Fruit fly (Drosophila melanogaster) whole organism, embryonic: ENCODE results near the gene CG16957.
A peak's percentile ranks its signal among the peaks of the same experiment; 100 is the strongest.

Source experiments
- Abd-B ChIP-seq: fragments of 200-800 bp; sonication (Bioruptor generic); optimal IDR thresholded peaks from 2 replicates; lab custom pipeline; 2018; ENCODE audit warnings: missing biosample characterization, mild to moderate bottlenecking, missing genetic modification characterization, moderate library complexity
- CG10147 ChIP-seq: fragments of 200-800 bp; sonication (Bioruptor generic); optimal IDR thresholded peaks from 2 replicates; lab custom pipeline; 2019; ENCODE audit warnings: missing biosample characterization, mild to moderate bottlenecking, missing genetic modification characterization, moderate library complexity
- CG1024 ChIP-seq: fragments of 200-800 bp; sonication (Bioruptor generic); IDR thresholded peaks from 2 replicates; pipeline ENCODE4 v1.3.6; 2022; ENCODE audit warnings: missing biosample characterization, missing genetic modification characterization
- CG10321 ChIP-seq: fragments of 200-800 bp; sonication (Bioruptor generic); IDR thresholded peaks from 2 replicates; pipeline ENCODE4 v1.3.6; 2022; ENCODE audit warnings: missing biosample characterization, missing genetic modification characterization
- CG10565 ChIP-seq: fragments of 200-800 bp; sonication (Bioruptor generic); optimal IDR thresholded peaks from 3 replicates; lab custom pipeline; 2016; ENCODE audit warnings: missing biosample characterization, mild to moderate bottlenecking, missing genetic modification characterization
- CG11085 ChIP-seq: fragments of 200-800 bp; sonication (Bioruptor generic); IDR thresholded peaks from 2 replicates; pipeline ENCODE4 v1.3.6; 2022; ENCODE audit warnings: missing biosample characterization, missing genetic modification characterization
- CG11093 ChIP-seq: fragments of 200-800 bp; sonication (Bioruptor generic); IDR thresholded peaks from 3 replicates; pipeline ENCODE4 v1.3.6; 2022; ENCODE audit warnings: missing biosample characterization, missing genetic modification characterization
- CG11456 ChIP-seq: fragments of 200-800 bp; sonication (Bioruptor generic); IDR thresholded peaks from 3 replicates; pipeline ENCODE4 v1.3.6; 2022; ENCODE audit warnings: missing biosample characterization, missing genetic modification characterization
- CG12071 ChIP-seq: fragments of 200-800 bp; sonication (Bioruptor generic); optimal IDR thresholded peaks from 3 replicates; lab custom pipeline; 2018; ENCODE audit warnings: missing biosample characterization, mild to moderate bottlenecking, missing genetic modification characterization
- CG13123 ChIP-seq: fragments of 200-800 bp; sonication (Bioruptor generic); optimal IDR thresholded peaks from 2 replicates; lab custom pipeline; 2016; ENCODE audit warnings: missing biosample characterization, missing genetic modification characterization
- CG13624 ChIP-seq: fragments of 200-800 bp; sonication (Bioruptor generic); optimal IDR thresholded peaks from 2 replicates; lab custom pipeline; 2016; ENCODE audit warnings: missing biosample characterization, missing genetic modification characterization
- CG14050 ChIP-seq: fragments of 200-800 bp; sonication (Bioruptor generic); IDR thresholded peaks from 3 replicates; pipeline ENCODE4 v1.3.6; 2022; ENCODE audit warnings: missing biosample characterization, missing genetic modification characterization
- CG15514 ChIP-seq: fragments of 200-800 bp; sonication (Bioruptor generic); optimal IDR thresholded peaks from 3 replicates; lab custom pipeline; 2017; ENCODE audit warnings: missing biosample characterization, missing genetic modification characterization, mild to moderate bottlenecking, moderate library complexity, missing genetic modification reagents
- CG18764 ChIP-seq: fragments of 200-800 bp; sonication (Bioruptor generic); optimal IDR thresholded peaks from 3 replicates; lab custom pipeline; 2016; ENCODE audit warnings: missing biosample characterization, missing genetic modification characterization
- CG30431 ChIP-seq: fragments of 200-800 bp; sonication (Bioruptor generic); optimal IDR thresholded peaks from 2 replicates; lab custom pipeline; 2017; ENCODE audit warnings: missing biosample characterization, missing genetic modification characterization
- CG3838 ChIP-seq: fragments of 200-800 bp; sonication (Bioruptor generic); optimal IDR thresholded peaks from 3 replicates; lab custom pipeline; 2016; ENCODE audit warnings: missing biosample characterization, missing genetic modification characterization
- CG5245 ChIP-seq: fragments of 200-800 bp; sonication (Bioruptor generic); optimal IDR thresholded peaks from 3 replicates; lab custom pipeline; 2016; ENCODE audit warnings: missing biosample characterization, missing genetic modification characterization
- CG6254 ChIP-seq: fragments of 200-800 bp; sonication (Bioruptor generic); optimal IDR thresholded peaks from 3 replicates; lab custom pipeline; 2017; ENCODE audit warnings: mild to moderate bottlenecking, missing biosample characterization, missing genetic modification reagents, missing genetic modification characterization
- CG7556 ChIP-seq: fragments of 200-800 bp; sonication (Bioruptor generic); optimal IDR thresholded peaks from 2 replicates; lab custom pipeline; 2017; ENCODE audit warnings: missing biosample characterization, mild to moderate bottlenecking, missing genetic modification characterization
- CG8290 ChIP-seq, 3 experiments: fragments of 200-800 bp; sonication (Bioruptor generic); optimal IDR thresholded peaks; 2 replicates each; lab custom pipeline; 2016 to 2019; ENCODE audit warnings: missing biosample characterization in 3 of 3, missing genetic modification characterization in 3 of 3, mild to moderate bottlenecking in 2 of 3, moderate library complexity in 1 of 3
- CG9727 ChIP-seq: fragments of 200-800 bp; sonication (Bioruptor generic); optimal IDR thresholded peaks from 3 replicates; lab custom pipeline; 2017; ENCODE audit warnings: missing biosample characterization, mild to moderate bottlenecking, missing genetic modification characterization
- CoRest ChIP-seq: fragments of 200-800 bp; sonication (Bioruptor generic); optimal IDR thresholded peaks from 3 replicates; lab custom pipeline; 2018; ENCODE audit warnings: missing biosample characterization, mild to moderate bottlenecking, missing genetic modification characterization, moderate library complexity
- Dad ChIP-seq: fragments of 200-800 bp; sonication (Bioruptor generic); optimal IDR thresholded peaks from 3 replicates; lab custom pipeline; 2016; ENCODE audit warnings: missing biosample characterization, missing genetic modification characterization
- Dek ChIP-seq: fragments of 200-800 bp; sonication (Bioruptor generic); optimal IDR thresholded peaks from 3 replicates; lab custom pipeline; 2019; ENCODE audit warnings: missing biosample characterization, mild to moderate bottlenecking, missing genetic modification characterization, moderate library complexity
- Dip3 ChIP-seq: fragments of 200-800 bp; sonication (Bioruptor generic); optimal IDR thresholded peaks from 3 replicates; lab custom pipeline; 2016; ENCODE audit warnings: missing biosample characterization, missing genetic modification characterization
- Dp ChIP-seq: fragments of 200-800 bp; sonication (Bioruptor generic); optimal IDR thresholded peaks from 2 replicates; lab custom pipeline; 2018; ENCODE audit warnings: missing biosample characterization, mild to moderate bottlenecking, missing genetic modification characterization, moderate library complexity
- Jarid2 ChIP-seq: fragments of 200-800 bp; sonication (Bioruptor generic); optimal IDR thresholded peaks from 3 replicates; lab custom pipeline; 2017; ENCODE audit warnings: mild to moderate bottlenecking, missing biosample characterization, missing genetic modification reagents, missing genetic modification characterization
- NK7.1 ChIP-seq: fragments of 200-800 bp; sonication (Bioruptor generic); optimal IDR thresholded peaks from 3 replicates; lab custom pipeline; 2016; ENCODE audit warnings: missing biosample characterization, missing genetic modification characterization
- Ptx1 ChIP-seq: fragments of 200-800 bp; sonication (Bioruptor generic); IDR thresholded peaks from 2 replicates; pipeline ENCODE4 v1.3.6; 2022; ENCODE audit warnings: missing biosample characterization, missing genetic modification characterization
- cg ChIP-seq: fragments of 200-800 bp; sonication (Bioruptor generic); optimal IDR thresholded peaks from 3 replicates; lab custom pipeline; 2019; ENCODE audit warnings: missing biosample characterization, mild to moderate bottlenecking, missing genetic modification characterization, moderate library complexity
- chif ChIP-seq, 2 experiments: fragments of 200-800 bp; sonication (Bioruptor generic); optimal IDR thresholded peaks; 3 replicates each; lab custom pipeline; 2016; ENCODE audit warnings: missing biosample characterization in 2 of 2, missing genetic modification characterization in 2 of 2
- chinmo ChIP-seq: fragments of 200-800 bp; sonication (Bioruptor generic); IDR thresholded peaks from 4 replicates; pipeline ENCODE4 v1.3.6; 2022; ENCODE audit warnings: missing biosample characterization, missing genetic modification characterization; ENCODE audit not compliant: partially characterized antibody
- chn ChIP-seq: fragments of 200-800 bp; sonication (Bioruptor generic); optimal IDR thresholded peaks from 2 replicates; lab custom pipeline; 2016; ENCODE audit warnings: missing biosample characterization, missing genetic modification characterization
- corto ChIP-seq: fragments of 200-800 bp; sonication (Bioruptor generic); optimal IDR thresholded peaks from 2 replicates; lab custom pipeline; 2016; ENCODE audit warnings: missing biosample characterization, mild to moderate bottlenecking, missing genetic modification characterization, moderate library complexity
- ewg ChIP-seq: fragments of 200-800 bp; sonication (Bioruptor generic); optimal IDR thresholded peaks from 3 replicates; lab custom pipeline; 2017; ENCODE audit warnings: mild to moderate bottlenecking, missing biosample characterization, missing genetic modification reagents, missing genetic modification characterization
- gcm2 ChIP-seq: fragments of 200-800 bp; sonication (Bioruptor generic); optimal IDR thresholded peaks from 2 replicates; lab custom pipeline; 2016; ENCODE audit warnings: missing biosample characterization, missing genetic modification characterization
- gt ChIP-seq: fragments of 200-800 bp; sonication (Bioruptor generic); IDR thresholded peaks from 2 replicates; pipeline ENCODE4 v1.3.6; 2022; ENCODE audit warnings: missing biosample characterization, missing genetic modification characterization
- hbn ChIP-seq: fragments of 200-800 bp; sonication (Bioruptor generic); IDR thresholded peaks from 2 replicates; pipeline ENCODE4 v1.3.6; 2022; ENCODE audit warnings: missing biosample characterization, missing genetic modification characterization; ENCODE audit not compliant: partially characterized antibody
- odd ChIP-seq: fragments of 200-800 bp; sonication (Bioruptor generic); optimal IDR thresholded peaks from 2 replicates; lab custom pipeline; 2017; ENCODE audit warnings: missing biosample characterization, mild to moderate bottlenecking, missing genetic modification characterization
- pb ChIP-seq: fragments of 200-800 bp; sonication (Bioruptor generic); optimal IDR thresholded peaks from 3 replicates; lab custom pipeline; 2016; ENCODE audit warnings: missing biosample characterization, missing genetic modification characterization
- pita ChIP-seq: fragments of 200-800 bp; sonication (Bioruptor generic); optimal IDR thresholded peaks from 2 replicates; lab custom pipeline; 2017; ENCODE audit warnings: missing biosample characterization, mild to moderate bottlenecking, missing genetic modification characterization
- pum ChIP-seq: fragments of 200-800 bp; sonication (Bioruptor generic); optimal IDR thresholded peaks from 2 replicates; lab custom pipeline; 2016; ENCODE audit warnings: missing biosample characterization, missing genetic modification characterization
- pzg ChIP-seq: fragments of 200-800 bp; sonication (Bioruptor generic); optimal IDR thresholded peaks from 3 replicates; lab custom pipeline; 2018; ENCODE audit warnings: missing biosample characterization, mild to moderate bottlenecking, missing genetic modification characterization, moderate library complexity
- row ChIP-seq: fragments of 200-800 bp; sonication (Bioruptor generic); IDR thresholded peaks from 3 replicates; pipeline ENCODE4 v1.3.6; 2022; ENCODE audit warnings: missing biosample characterization, missing genetic modification characterization
- so ChIP-seq: fragments of 200-800 bp; sonication (Bioruptor generic); IDR thresholded peaks from 3 replicates; pipeline ENCODE4 v1.3.6; 2022; ENCODE audit warnings: missing biosample characterization, missing genetic modification characterization
- ssp ChIP-seq: fragments of 200-800 bp; sonication (Bioruptor generic); IDR thresholded peaks from 2 replicates; pipeline ENCODE4 v1.3.6; 2022; ENCODE audit warnings: missing biosample characterization, missing genetic modification characterization
- tll ChIP-seq, 2 experiments: fragments of 200-800 bp in 1 of 2; fragments of >200 bp in 1 of 2; sonication (Bioruptor generic) in 1 of 2; optimal IDR thresholded peaks; 2 replicates each; lab custom pipeline; 2017 to 2019; ENCODE audit warnings: missing biosample characterization in 2 of 2, missing genetic modification characterization in 2 of 2, mild to moderate bottlenecking in 1 of 2, moderate library complexity in 1 of 2
- ttk ChIP-seq: fragments of 200-800 bp; sonication (Bioruptor generic); IDR thresholded peaks from 2 replicates; pipeline ENCODE4 v2.1.2; 2022; ENCODE audit warnings: missing biosample characterization, missing genetic modification characterization

Gene CG16957

DNA sequence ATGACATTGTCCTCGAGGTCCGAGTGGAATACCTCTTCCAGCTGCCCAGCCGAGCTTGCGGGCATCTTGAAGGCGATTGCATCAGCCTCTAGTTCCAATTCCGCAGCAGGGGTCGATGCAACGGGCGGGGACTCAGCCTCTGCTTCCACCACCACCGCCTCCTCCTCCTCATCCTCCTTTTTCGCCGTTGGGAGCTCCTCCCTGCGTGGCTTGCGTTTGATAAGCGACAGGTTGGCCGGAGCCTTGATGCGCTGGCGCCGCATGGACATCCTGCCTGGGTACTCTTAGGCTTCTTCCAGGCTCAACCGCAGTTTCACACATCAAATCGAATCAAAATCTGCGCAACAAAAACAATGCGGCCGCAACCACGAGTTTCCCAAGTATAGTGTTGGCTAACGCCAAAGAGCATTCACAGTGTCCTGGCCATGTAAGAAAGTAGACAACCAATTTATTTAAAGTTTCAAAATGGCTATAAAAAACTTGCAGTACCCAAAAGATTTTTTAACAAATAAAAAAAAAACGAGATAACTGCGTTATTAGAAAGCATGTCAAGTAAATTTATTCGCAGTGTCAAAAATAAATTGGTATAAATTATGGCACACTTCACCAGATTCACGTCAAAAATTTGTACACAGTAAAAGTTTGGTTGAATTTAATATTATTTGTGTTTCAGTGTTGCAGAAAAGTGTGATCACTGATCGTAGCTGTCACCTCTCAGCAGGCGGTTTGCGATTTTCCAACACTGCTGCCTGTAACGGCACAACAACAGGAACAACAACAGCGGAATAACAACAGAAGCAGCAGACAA is 22.3 kb downstream of the CG16957 start, which contains the start of the genes Bdp1 and CG6565 (continued):
- TF ChIP-seq CG18764 (GFP tag; lab: Kevin White, UChicago) (peak; percentile 96), pb (GFP tag; lab: Kevin White, UChicago) (peak; percentile 97), CoRest (peak; percentile 99), Abd-B (GFP tag; lab: Kevin White, UChicago) (peak; percentile 99), pzg (GFP tag; lab: Kevin White, UChicago) (peak; percentile 49), odd (GFP tag; lab: Kevin White, UChicago) (peak; percentile 90), CG12071 (GFP tag; lab: Kevin White, UChicago) (peak; percentile 81), CG11456 (GFP tag; lab: Robert Waterston, UW) (peak; percentile 93), tll (GFP tag; optimal IDR thresholded peaks at IDR 0.05; lab: Kevin White, UChicago) (peak; percentile 54 to 94), corto (peak; percentile 83), Dad (GFP tag; lab: Kevin White, UChicago) (peak; percentile 98), chif (GFP tag; optimal IDR thresholded peaks at IDR 0.05; lab: Kevin White, UChicago) (peak; percentile 98 to 99), hbn (GFP tag; lab: Robert Waterston, UW) (no peak), chn (GFP tag; lab: Kevin White, UChicago) (peak; percentile 99), CG8290 (GFP tag; optimal IDR thresholded peaks at IDR 0.05; lab: Kevin White, UChicago) (peak; percentile 100), CG8290 (tag; optimal IDR thresholded peaks at IDR 0.05; lab: Kevin White, UChicago) (peak; percentile 87 to 99), NK7.1 (GFP tag; lab: Kevin White, UChicago) (peak; percentile 95), chinmo (GFP tag; lab: Robert Waterston, UW) (no peak), CG11093 (GFP tag; lab: Robert Waterston, UW) (peak; percentile 97), row (GFP tag; lab: Robert Waterston, UW) (peak; percentile 98), pum (peak; percentile 99), CG13123 (GFP tag; lab: Kevin White, UChicago) (peak; percentile 96), so (GFP tag; lab: Robert Waterston, UW) (peak; percentile 94), Dip3 (GFP tag; lab: Kevin White, UChicago) (peak; percentile 99), CG3838 (GFP tag; lab: Kevin White, UChicago) (peak; percentile 95), CG15514 (GFP tag; lab: Kevin White, UChicago) (peak; percentile 89), gt (GFP tag; lab: Robert Waterston, UW) (peak; percentile 81), Dp (GFP tag; lab: Kevin White, UChicago) (peak; percentile 25), ewg (GFP tag; lab: Kevin White, UChicago) (peak; percentile 97), CG7556 (GFP tag; lab: Kevin White, UChicago) (peak; percentile 98), ttk (GFP tag; lab: Robert Waterston, UW) (peak; percentile 91), Dek (tag; lab: Kevin White, UChicago) (peak; percentile 96), CG6254 (GFP tag; lab: Kevin White, UChicago) (peak; percentile 91), CG10565 (GFP tag; lab: Kevin White, UChicago) (peak; percentile 94), CG10147 (GFP tag; lab: Kevin White, UChicago) (peak; percentile 93), CG1024 (GFP tag; lab: Robert Waterston, UW) (peak; percentile 76), pita (GFP tag; lab: Kevin White, UChicago) (no peak), CG30431 (GFP tag; lab: Kevin White, UChicago) (peak; percentile 98), Ptx1 (GFP tag; lab: Robert Waterston, UW) (peak; percentile 98), CG14050 (GFP tag; lab: Robert Waterston, UW) (peak; percentile 92), CG11085 (GFP tag; lab: Robert Waterston, UW) (peak; percentile 93), Jarid2 (GFP tag; lab: Kevin White, UChicago) (no peak), CG5245 (GFP tag; lab: Kevin White, UChicago) (peak; percentile 97), gcm2 (GFP tag; lab: Kevin White, UChicago) (peak; percentile 97), CG13624 (GFP tag; lab: Kevin White, UChicago) (peak; percentile 99), ssp (GFP tag; lab: Robert Waterston, UW) (peak; percentile 92), CG9727 (GFP tag; lab: Kevin White, UChicago) (peak; percentile 99), cg (GFP tag; lab: Kevin White, UChicago) (no peak), CG10321 (GFP tag; lab: Robert Waterston, UW) (peak; percentile 58; the same call in 1 of the 2 replicates)
